Worm (Caenorhabditis elegans) whole organism, late embryonic: Measurements from ENCODE around the gene Y49F6B.19.
"Not testable (repeated sequence)": the region's sequence is repeated elsewhere in the genome, so short reads cannot be mapped to it uniquely, and the experiment has no call there.

Experiments
- F13H6.1 ChIP-seq: sonication (generic microtip); optimal IDR thresholded peaks from 2 replicates; lab custom pipeline; 2016; ENCODE audit warnings: missing genetic modification characterization, missing compliant biosample characterization
- ceh-19 ChIP-seq: fragments of 200-800 bp; sonication (Bioruptor generic); optimal IDR thresholded peaks from 2 replicates; lab custom pipeline; 2018; ENCODE audit warnings: mild to moderate bottlenecking, missing genetic modification characterization, missing compliant biosample characterization
- ceh-30 ChIP-seq: fragments of 150-350 bp; optimal IDR thresholded peaks from 2 replicates; lab custom pipeline; 2014; ENCODE audit warnings: missing biosample characterization, missing genetic modification characterization
- che-1 ChIP-seq: sonication (generic microtip); optimal IDR thresholded peaks from 2 replicates; lab custom pipeline; 2016; ENCODE audit warnings: mild to moderate bottlenecking, missing genetic modification characterization, missing compliant biosample characterization
- dve-1 ChIP-seq: sonication (generic microtip); optimal IDR thresholded peaks from 2 replicates; lab custom pipeline; 2017; ENCODE audit warnings: antibody characterized with exemption, mild to moderate bottlenecking, missing genetic modification characterization, missing compliant biosample characterization
- eyg-1 ChIP-seq: sonication (generic microtip); optimal IDR thresholded peaks from 2 replicates; lab custom pipeline; 2016; ENCODE audit warnings: missing genotype, missing genetic modification characterization, missing compliant biosample characterization
- fax-1 ChIP-seq: sonication (generic microtip); optimal IDR thresholded peaks from 2 replicates; lab custom pipeline; 2016; ENCODE audit warnings: missing genotype, missing genetic modification characterization, missing compliant biosample characterization
- nhr-11 ChIP-seq: fragments of 150-350 bp; optimal IDR thresholded peaks from 2 replicates; lab custom pipeline; 2014; ENCODE audit warnings: missing biosample characterization, missing genetic modification characterization
- pros-1 ChIP-seq: fragments of 150-350 bp; optimal IDR thresholded peaks from 2 replicates; lab custom pipeline; 2014; ENCODE audit warnings: missing biosample characterization, missing genetic modification reagents, missing genetic modification characterization
- ref-2 ChIP-seq: sonication (generic microtip); optimal IDR thresholded peaks from 2 replicates; lab custom pipeline; 2016; ENCODE audit warnings: missing genetic modification characterization, missing compliant biosample characterization
- rnt-1 ChIP-seq: sonication (generic microtip); optimal IDR thresholded peaks from 2 replicates; lab custom pipeline; 2016; ENCODE audit warnings: missing genetic modification characterization, missing compliant biosample characterization
- sox-4 ChIP-seq: sonication (generic microtip); optimal IDR thresholded peaks from 2 replicates; lab custom pipeline; 2017; ENCODE audit warnings: mild to moderate bottlenecking, missing genetic modification characterization, inconsistent platforms, missing compliant biosample characterization
- ttx-3 ChIP-seq: sonication (generic microtip); optimal IDR thresholded peaks from 2 replicates; lab custom pipeline; 2016; ENCODE audit warnings: missing genetic modification reagents, missing genetic modification characterization, missing compliant biosample characterization
- unc-3 ChIP-seq, 2 experiments: fragments of 200-800 bp in 1 of 2; sonication (Bioruptor generic) in 1 of 2; sonication (generic microtip) in 1 of 2; conservative IDR thresholded peaks in 1 of 2; optimal IDR thresholded peaks in 1 of 2; 2 replicates each; pipeline versions ENCODE4 v1.3.6 to Lab custom; 2016 to 2022; ENCODE audit warnings: missing compliant biosample characterization in 2 of 2, missing genetic modification characterization in 2 of 2, missing genetic modification reagents in 1 of 2

DNA sequence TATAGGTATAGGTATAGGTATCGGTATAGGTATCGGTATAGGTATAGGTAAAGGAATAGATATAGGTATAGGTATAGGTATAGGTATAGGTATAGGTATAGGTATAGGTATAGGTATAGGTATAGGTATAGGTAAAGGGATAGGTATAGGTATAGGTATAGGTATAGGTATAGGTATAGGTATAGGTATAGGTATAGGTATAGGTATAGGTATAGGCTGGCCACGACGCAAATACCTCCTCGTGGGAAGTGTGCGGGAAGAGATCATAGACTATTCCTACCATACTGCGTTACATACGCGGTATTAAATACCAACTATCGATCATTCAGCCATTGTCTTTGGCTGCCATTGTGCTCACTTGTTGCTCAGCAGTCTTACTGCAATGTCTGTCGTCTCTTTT is 21.3 kb downstream of the Y49F6B.19 start, which contains the start of gene fbxb-112:
- not testable (repeated sequence) for TF ChIP-seq dve-1; ceh-19; F13H6.1 (tag; lab: Kevin White, UChicago); fax-1; unc-3 (GFP tag; conservative IDR thresholded peaks at IDR 0.05; lab: Robert Waterston, UW); unc-3 (tag; optimal IDR thresholded peaks at IDR 0.05; lab: Kevin White, UChicago); ttx-3 (tag; lab: Kevin White, UChicago); ref-2 (tag; lab: Kevin White, UChicago); che-1 (tag; lab: Kevin White, UChicago); ceh-30 (tag; lab: Kevin White, UChicago); sox-4 (tag; lab: Kevin White, UChicago); nhr-11 (tag; lab: Kevin White, UChicago); pros-1 (tag; lab: Kevin White, UChicago); rnt-1 (tag; lab: Kevin White, UChicago); eyg-1
